Fruit fly (Drosophila melanogaster): Measurements from ENCODE around the gene CG12659.

dm6 chrX:8542728-8543127, 48.8 kb downstream of the CG12659 start:
- no peak for TF ChIP-seq fd85E (GFP tag; optimal IDR thresholded peaks at IDR 0.05)
- TF ChIP-seq CG7368 (GFP tag; optimal IDR thresholded peaks at IDR 0.05), result no peak
- TF ChIP-seq eg (GFP tag; IDR thresholded peaks at IDR 0.05), result no peak
- no peak for TF ChIP-seq CG6808 (GFP tag; optimal IDR thresholded peaks at IDR 0.05)
- no peak for TF ChIP-seq Hr39 (GFP tag; optimal IDR thresholded peaks at IDR 0.05)
- no peak for TF ChIP-seq CG31627 (GFP tag; optimal IDR thresholded peaks at IDR 0.05)
- TF ChIP-seq fkh (GFP tag; optimal IDR thresholded peaks at IDR 0.05), result no peak
- no peak for TF ChIP-seq CG6276 (GFP tag; optimal IDR thresholded peaks at IDR 0.05)
